Worm (Caenorhabditis elegans) whole organism, early embryonic: ENCODE results near the gene F37B12.1.

Source experiments
- B0310.2 ChIP-seq: sonication (generic microtip); optimal IDR thresholded peaks from 2 replicates; lab custom pipeline; 2016; ENCODE audit warnings: mild to moderate bottlenecking, missing genetic modification characterization, missing compliant biosample characterization
- F13C5.2 ChIP-seq: sonication (generic microtip); optimal IDR thresholded peaks from 2 replicates; lab custom pipeline; 2017; ENCODE audit warnings: mild to moderate bottlenecking, missing genetic modification characterization, inconsistent platforms, missing compliant biosample characterization
- aly-1 ChIP-seq: sonication (generic microtip); optimal IDR thresholded peaks from 2 replicates; lab custom pipeline; 2016; ENCODE audit warnings: missing genetic modification characterization, missing compliant biosample characterization
- ama-1 ChIP-seq: fragments of 150-350 bp; optimal IDR thresholded peaks from 2 replicates; lab custom pipeline; 2014
- ceh-13 ChIP-seq: fragments of 200-800 bp; sonication (Bioruptor generic); optimal IDR thresholded peaks from 2 replicates; lab custom pipeline; 2018; ENCODE audit warnings: mild to moderate bottlenecking, missing genetic modification characterization, missing compliant biosample characterization
- ceh-36 ChIP-seq: sonication (generic microtip); optimal IDR thresholded peaks from 2 replicates; lab custom pipeline; 2016; ENCODE audit warnings: missing genetic modification characterization, inconsistent platforms, missing compliant biosample characterization
- ets-7 ChIP-seq: sonication (generic microtip); optimal IDR thresholded peaks from 2 replicates; lab custom pipeline; 2016; ENCODE audit warnings: missing genotype, missing genetic modification characterization, missing compliant biosample characterization
- flt-1 ChIP-seq: fragments of 200-800 bp; sonication (Bioruptor generic); IDR thresholded peaks from 2 replicates; pipeline ENCODE4 v1.3.6; 2022; ENCODE audit warnings: missing genetic modification characterization, missing compliant biosample characterization
- hmbx-1 ChIP-seq: sonication (generic microtip); optimal IDR thresholded peaks from 2 replicates; lab custom pipeline; 2016; ENCODE audit warnings: mild to moderate bottlenecking, missing genetic modification characterization, missing compliant biosample characterization
- hmg-4 ChIP-seq: fragments of 200-800 bp; sonication (Bioruptor generic); optimal IDR thresholded peaks from 2 replicates; lab custom pipeline; 2018; ENCODE audit warnings: mild to moderate bottlenecking, missing genetic modification characterization, missing compliant biosample characterization
- hnd-1 ChIP-seq: sonication (generic microtip); optimal IDR thresholded peaks from 2 replicates; lab custom pipeline; 2016; ENCODE audit warnings: missing genetic modification characterization, missing compliant biosample characterization
- pes-1 ChIP-seq: fragments of 200-800 bp; sonication (Bioruptor generic); IDR thresholded peaks from 2 replicates; pipeline ENCODE4 v1.3.6; 2022; ENCODE audit warnings: missing genetic modification reagents, missing genetic modification characterization, missing compliant biosample characterization
- scrt-1 ChIP-seq: fragments of 200-800 bp; sonication (Bioruptor generic); IDR thresholded peaks from 2 replicates; pipeline ENCODE4 v1.3.6; 2022; ENCODE audit warnings: missing genetic modification characterization, missing compliant biosample characterization
- sea-1 ChIP-seq: fragments of 200-800 bp; sonication (Bioruptor generic); conservative IDR thresholded peaks from 2 replicates; pipeline ENCODE4 v1.3.6; 2022; ENCODE audit warnings: missing genetic modification characterization, missing compliant biosample characterization
- tbx-11 ChIP-seq: fragments of 200-800 bp; sonication (Bioruptor generic); IDR thresholded peaks from 2 replicates; pipeline ENCODE4 v1.3.6; 2022; ENCODE audit warnings: missing genetic modification characterization, missing compliant biosample characterization
- tbx-37 ChIP-seq: fragments of 200-800 bp; sonication (Bioruptor generic); conservative IDR thresholded peaks from 2 replicates; pipeline ENCODE4 v1.3.6; 2022; ENCODE audit warnings: missing genetic modification reagents, missing genetic modification characterization, missing compliant biosample characterization
- tra-4 ChIP-seq: sonication (generic microtip); optimal IDR thresholded peaks from 2 replicates; lab custom pipeline; 2017; ENCODE audit warnings: missing genetic modification characterization, missing compliant biosample characterization

The F37B12.1 gene

DNA sequence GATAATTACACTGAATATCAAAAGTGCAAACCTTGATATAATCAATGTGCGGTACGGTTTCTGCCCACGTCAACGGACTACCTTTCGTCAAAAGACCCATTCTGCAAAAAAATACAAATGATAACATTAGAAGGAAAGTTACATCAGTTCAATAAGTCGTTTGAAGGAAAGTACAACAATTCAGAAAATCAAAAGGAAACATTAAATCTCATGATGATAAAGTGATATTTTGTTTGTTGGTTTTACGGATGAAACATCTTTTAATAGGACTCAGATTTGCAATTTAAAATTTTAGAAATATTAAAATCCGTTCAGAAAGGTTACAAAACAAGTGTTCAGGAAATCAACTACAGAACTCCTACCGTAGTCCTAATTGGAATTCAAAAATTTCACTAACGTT lies 9.1 kb upstream of the F37B12.1 start, which contains the start of gene gcs-1:
Gene gcs-1, minus strand, starts transcription at position 101 of the 400 bp plus-strand sequence.
- TF ChIP-seq ama-1 (lab: Kevin White, UChicago) = no peak
- no peak for TF ChIP-seq sea-1 (GFP tag; lab: Robert Waterston, UW)
- no peak for TF ChIP-seq hmbx-1 (tag; lab: Kevin White, UChicago)
- TF ChIP-seq tra-4 (tag; lab: Kevin White, UChicago) = no peak
- TF ChIP-seq tbx-11 (GFP tag; lab: Robert Waterston, UW) = no peak
- no peak for TF ChIP-seq aly-1

DNA sequence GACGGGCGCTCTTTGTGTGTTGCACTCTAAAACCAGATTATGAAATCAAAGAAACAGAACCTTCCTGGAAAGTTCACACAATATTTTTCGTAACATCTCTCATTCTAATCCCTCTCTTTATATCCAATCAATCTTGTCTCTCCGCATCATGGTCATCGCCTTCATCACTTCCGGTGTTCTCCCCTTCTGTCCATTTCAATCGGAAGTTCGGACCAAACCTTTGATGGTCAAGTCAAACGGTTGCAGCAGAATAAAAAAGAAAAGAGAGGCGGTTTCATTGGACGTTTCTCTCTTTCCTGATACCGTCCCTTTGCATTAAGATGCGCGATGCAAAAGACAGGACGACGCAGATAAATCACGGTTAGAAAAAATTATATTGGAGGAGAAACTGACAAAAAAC lies 4.0 kb upstream of the F37B12.1 start:
- TF ChIP-seq F13C5.2 (no peak), aly-1 (no peak), scrt-1 (GFP tag; lab: Robert Waterston, UW) (no peak), tra-4 (tag; lab: Kevin White, UChicago) (no peak), ets-7 (tag; lab: Kevin White, UChicago) (no peak)

DNA sequence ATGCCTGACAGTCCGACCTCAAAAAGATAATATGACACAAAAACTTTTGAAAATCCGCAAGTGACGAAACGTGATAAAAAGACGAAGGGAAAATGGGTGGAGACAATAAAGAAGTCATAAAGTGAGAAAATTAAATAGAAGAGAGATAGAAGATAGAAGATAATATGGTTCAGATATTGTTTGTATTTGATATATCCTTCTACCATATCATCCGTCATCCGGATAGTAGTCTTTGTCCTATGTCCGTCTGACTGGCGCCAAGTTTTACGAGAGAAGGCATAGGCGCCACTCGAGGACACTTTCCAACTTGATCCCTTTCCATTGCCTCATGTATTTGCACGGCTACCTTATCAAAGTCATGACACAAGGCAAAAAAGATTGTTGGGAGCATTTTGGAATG lies 2.8 kb upstream of the F37B12.1 start:
- TF ChIP-seq F13C5.2 (no peak), aly-1 (no peak), pes-1 (GFP tag; lab: Robert Waterston, UW) (no peak)

DNA sequence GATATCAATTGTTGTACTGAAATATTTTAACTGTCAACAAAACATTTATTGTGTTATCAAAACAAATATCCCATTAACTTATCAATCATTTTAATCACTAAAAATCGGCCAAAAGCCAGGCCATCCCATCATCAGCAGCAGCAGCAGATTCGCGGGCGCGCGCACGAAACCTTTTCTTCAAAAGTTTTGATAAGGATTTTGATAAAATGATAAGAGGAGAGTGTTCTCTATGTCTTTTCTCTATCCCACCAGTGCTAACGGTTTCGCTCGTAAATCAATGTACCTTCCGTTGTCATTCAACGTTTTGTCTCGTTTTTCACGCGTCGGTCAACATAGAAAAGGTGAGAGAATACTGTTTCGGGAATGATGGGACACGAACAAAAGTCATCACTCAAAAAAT lies 972 bp downstream of the F37B12.1 start:
- no peak for TF ChIP-seq B0310.2 (tag; lab: Kevin White, UChicago)
- TF ChIP-seq pes-1 (GFP tag; lab: Robert Waterston, UW) = no peak
- TF ChIP-seq ets-7 (tag; lab: Kevin White, UChicago) = no peak
- TF ChIP-seq hmg-4 (GFP tag; lab: Kevin White, UChicago) = no peak
- no peak for TF ChIP-seq hnd-1
- no peak for TF ChIP-seq aly-1
- no peak for TF ChIP-seq flt-1 (GFP tag; lab: Robert Waterston, UW)
- TF ChIP-seq ama-1 (lab: Kevin White, UChicago) = no peak
- TF ChIP-seq ceh-13 = no peak
- no peak for TF ChIP-seq tbx-37
- no peak for TF ChIP-seq hmbx-1 (tag; lab: Kevin White, UChicago)
- TF ChIP-seq scrt-1 (GFP tag; lab: Robert Waterston, UW) = no peak
- TF ChIP-seq F13C5.2 = no peak
- no peak for TF ChIP-seq sea-1 (GFP tag; lab: Robert Waterston, UW)

DNA sequence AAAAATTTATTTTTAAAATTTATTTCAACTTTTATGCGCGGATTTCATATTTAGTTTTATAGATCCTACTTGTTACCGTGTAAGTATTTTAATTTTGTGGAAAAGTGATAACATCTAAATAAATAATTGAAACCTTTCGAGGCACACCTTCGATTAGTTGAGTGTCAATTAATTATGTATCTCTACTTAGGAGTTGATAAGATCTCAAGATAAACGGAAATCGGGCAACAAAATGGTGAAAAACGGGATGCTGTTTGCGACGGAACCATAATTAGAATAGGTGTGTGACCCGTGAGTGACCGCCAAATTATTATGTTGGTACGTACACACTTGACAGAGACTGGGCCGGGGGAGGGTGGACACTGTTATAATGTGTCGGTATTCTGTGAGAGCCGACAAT lies 2.7 kb downstream of the F37B12.1 start:
- TF ChIP-seq hnd-1 (no peak), tbx-37 (no peak), tbx-11 (GFP tag; lab: Robert Waterston, UW) (no peak), ceh-13 (no peak), B0310.2 (tag; lab: Kevin White, UChicago) (no peak), hmg-4 (GFP tag; lab: Kevin White, UChicago) (no peak), flt-1 (GFP tag; lab: Robert Waterston, UW) (no peak), F13C5.2 (no peak)

DNA sequence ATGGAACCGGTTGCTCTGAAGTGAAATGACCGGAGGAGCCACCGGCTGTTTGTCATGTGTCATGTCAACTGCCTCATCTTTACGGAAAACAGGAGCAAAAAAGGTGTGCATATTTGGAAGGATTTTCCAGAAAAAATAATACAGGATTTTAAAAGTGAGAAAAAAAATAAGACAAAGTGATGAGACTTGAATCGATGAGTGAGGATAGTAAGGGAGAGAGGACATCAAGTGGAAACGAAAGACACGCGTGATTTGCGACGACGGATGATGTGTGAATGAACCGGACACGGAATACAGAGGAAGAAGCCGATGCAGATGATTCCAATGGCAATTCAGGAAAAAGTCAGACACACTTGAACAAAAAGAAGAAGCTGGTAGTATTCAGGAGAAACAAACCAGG lies 4.8 kb downstream of the F37B12.1 start:
- TF ChIP-seq pes-1 (GFP tag; lab: Robert Waterston, UW) (no peak), ceh-36 (tag; lab: Kevin White, UChicago) (no peak), tbx-11 (GFP tag; lab: Robert Waterston, UW) (no peak), sea-1 (GFP tag; lab: Robert Waterston, UW) (no peak), hnd-1 (no peak), ets-7 (tag; lab: Kevin White, UChicago) (no peak), ceh-13 (no peak), ama-1 (lab: Kevin White, UChicago) (no peak)

DNA sequence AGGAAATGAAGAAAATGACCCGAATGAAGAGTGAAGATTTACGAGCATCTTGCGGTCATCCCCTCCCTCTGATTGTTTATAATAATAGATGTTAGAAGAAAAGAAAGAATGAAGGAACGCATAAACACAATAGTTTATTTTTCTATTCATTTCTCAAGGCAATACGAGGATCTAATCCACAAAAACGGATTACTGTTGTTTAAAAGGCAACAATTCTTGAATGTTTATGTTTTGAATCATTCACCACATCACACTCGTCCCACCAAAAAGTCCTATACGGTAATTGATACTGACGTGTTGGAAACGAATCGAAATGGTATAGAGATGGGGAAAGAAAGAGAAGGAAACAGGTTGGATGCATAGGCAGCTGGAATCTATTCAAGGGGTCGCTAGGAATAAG lies 7.4 kb downstream of the F37B12.1 start:
- TF ChIP-seq pes-1 (GFP tag; lab: Robert Waterston, UW) = no peak

DNA sequence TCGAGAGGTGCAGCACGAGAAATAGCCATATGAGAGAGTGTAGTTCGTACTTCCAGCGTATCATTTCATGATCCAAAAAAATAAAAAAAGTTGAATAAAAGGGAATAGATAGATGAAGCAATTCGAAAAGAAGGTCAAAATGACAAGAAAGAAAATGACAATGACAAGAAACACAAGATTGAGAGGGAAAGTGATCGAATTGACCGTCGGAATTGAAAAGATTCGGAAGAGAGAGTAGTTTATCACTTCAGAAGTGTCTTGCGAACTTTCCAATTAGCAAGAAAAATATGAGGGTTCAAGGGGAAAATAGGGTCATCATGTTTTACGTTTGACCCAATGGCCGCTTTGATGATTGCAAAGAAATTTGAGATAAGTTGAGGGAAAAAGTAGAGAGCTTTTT lies 9.4 kb downstream of the F37B12.1 start, which contains the start of gene dep-1:
Gene dep-1, minus strand, starts transcription at position 95 of the 400 bp plus-strand sequence.
- no peak for TF ChIP-seq tbx-11 (GFP tag; lab: Robert Waterston, UW)
- TF ChIP-seq flt-1 (GFP tag; lab: Robert Waterston, UW) = no peak
- TF ChIP-seq hmg-4 (GFP tag; lab: Kevin White, UChicago) = no peak
- TF ChIP-seq pes-1 (GFP tag; lab: Robert Waterston, UW) = no peak
- no peak for TF ChIP-seq ama-1 (lab: Kevin White, UChicago)
- no peak for TF ChIP-seq ceh-36 (tag; lab: Kevin White, UChicago)
- no peak for TF ChIP-seq ceh-13

DNA sequence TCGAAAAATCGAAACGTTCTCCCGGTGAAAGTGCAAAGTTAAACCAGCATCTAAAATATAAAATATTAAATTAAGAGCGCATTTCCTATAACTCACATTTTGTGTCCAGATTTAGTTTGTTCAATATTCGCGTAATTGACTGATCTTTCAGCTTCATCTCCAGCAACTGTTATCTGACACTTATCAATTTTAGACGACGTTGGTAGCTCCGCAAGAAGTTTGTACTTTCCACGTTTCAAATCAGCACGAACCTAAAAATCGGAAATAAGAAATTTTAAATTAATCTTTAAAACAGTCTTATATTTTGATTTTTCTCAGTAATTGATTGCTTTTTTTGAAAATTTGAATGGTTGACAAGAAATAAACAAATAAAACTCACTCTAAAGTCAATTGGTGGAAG lies 11.4 kb downstream of the F37B12.1 start:
- TF ChIP-seq ceh-36 (tag; lab: Kevin White, UChicago) = no peak
- no peak for TF ChIP-seq tbx-37
- TF ChIP-seq ets-7 (tag; lab: Kevin White, UChicago) = no peak
- TF ChIP-seq ama-1 (lab: Kevin White, UChicago) = no peak
- TF ChIP-seq tbx-11 (GFP tag; lab: Robert Waterston, UW) = no peak
- TF ChIP-seq tra-4 (tag; lab: Kevin White, UChicago) = no peak
- TF ChIP-seq F13C5.2 = no peak
- no peak for TF ChIP-seq hmg-4 (GFP tag; lab: Kevin White, UChicago)
- no peak for TF ChIP-seq aly-1
- no peak for TF ChIP-seq flt-1 (GFP tag; lab: Robert Waterston, UW)
- no peak for TF ChIP-seq hnd-1
- no peak for TF ChIP-seq hmbx-1 (tag; lab: Kevin White, UChicago)
- no peak for TF ChIP-seq B0310.2 (tag; lab: Kevin White, UChicago)
- no peak for TF ChIP-seq pes-1 (GFP tag; lab: Robert Waterston, UW)
- TF ChIP-seq ceh-13 = no peak
- no peak for TF ChIP-seq scrt-1 (GFP tag; lab: Robert Waterston, UW)
- no peak for TF ChIP-seq sea-1 (GFP tag; lab: Robert Waterston, UW)
